Worm (Caenorhabditis elegans) whole organism, young adult: ENCODE measurements around the gene R10E11.5.
A peak's percentile ranks its signal among the peaks of the same experiment; 100 is the strongest.

Source experiments
- C06A6.2 ChIP-seq: fragments of 200-800 bp; sonication (Bioruptor generic); conservative IDR thresholded peaks from 2 replicates; pipeline ENCODE4 v1.3.6; 2022; ENCODE audit warnings: missing genetic modification characterization, missing compliant biosample characterization
- F22D6.2 ChIP-seq: sonication (generic microtip); optimal IDR thresholded peaks from 2 replicates; lab custom pipeline; 2016; ENCODE audit warnings: mild to moderate bottlenecking, missing genetic modification characterization, missing compliant biosample characterization
- F23B12.7 ChIP-seq: sonication (generic microtip); optimal IDR thresholded peaks from 2 replicates; lab custom pipeline; 2017; ENCODE audit warnings: missing genetic modification characterization, mild to moderate bottlenecking, missing compliant biosample characterization, antibody characterized with exemption, moderate library complexity; ENCODE audit not compliant: insufficient read depth
- K11D2.4 ChIP-seq: fragments of 200-800 bp; sonication (Bioruptor generic); IDR thresholded peaks from 2 replicates; pipeline ENCODE4 v1.3.6; 2022; ENCODE audit warnings: missing genetic modification reagents, missing genetic modification characterization, missing compliant biosample characterization
- T26A5.8 ChIP-seq: sonication (generic microtip); optimal IDR thresholded peaks from 2 replicates; lab custom pipeline; 2016; ENCODE audit warnings: missing genetic modification characterization, missing compliant biosample characterization
- Y53G8AR.9 ChIP-seq: fragments of 200-800 bp; sonication (Bioruptor generic); conservative IDR thresholded peaks from 2 replicates; pipeline ENCODE4 v1.3.6; 2022; ENCODE audit warnings: missing genetic modification reagents, missing genetic modification characterization, missing compliant biosample characterization
- Y79H2A.3 ChIP-seq: fragments of 200-800 bp; sonication (Bioruptor generic); conservative IDR thresholded peaks from 2 replicates; pipeline ENCODE4 v1.3.6; 2022; ENCODE audit warnings: missing genetic modification reagents, missing genetic modification characterization, missing compliant biosample characterization
- ZK185.1 ChIP-seq: sonication (generic microtip); optimal IDR thresholded peaks from 2 replicates; lab custom pipeline; 2016; ENCODE audit warnings: mild to moderate bottlenecking, missing genetic modification characterization, missing compliant biosample characterization; ENCODE audit not compliant: poor library complexity, severe bottlenecking
- ama-1 ChIP-seq, 3 experiments: fragments of 150-350 bp in 1 of 3; sonication (generic microtip) in 2 of 3; optimal IDR thresholded peaks; 2 replicates each; lab custom pipeline; 2014 to 2018; ENCODE audit warnings: missing biosample characterization in 2 of 3, missing genetic modification characterization in 2 of 3, missing genetic modification reagents in 2 of 3
- athp-1 ChIP-seq: sonication (generic microtip); optimal IDR thresholded peaks from 2 replicates; lab custom pipeline; 2017; ENCODE audit warnings: mild to moderate bottlenecking, missing genetic modification characterization, missing compliant biosample characterization
- attf-5 ChIP-seq: fragments of 200-800 bp; sonication (Bioruptor generic); optimal IDR thresholded peaks from 2 replicates; lab custom pipeline; 2018; ENCODE audit warnings: mild to moderate bottlenecking, missing genetic modification characterization, missing compliant biosample characterization
- attf-6 ChIP-seq: fragments of 200-800 bp; sonication (Bioruptor generic); IDR thresholded peaks from 2 replicates; pipeline ENCODE4 v1.3.6; 2022; ENCODE audit warnings: missing genetic modification reagents, missing genetic modification characterization, missing compliant biosample characterization
- cebp-1 ChIP-seq, 2 experiments: fragments of 200-800 bp in 1 of 2; sonication (Bioruptor generic) in 1 of 2; sonication (generic microtip) in 1 of 2; IDR thresholded peaks in 1 of 2; optimal IDR thresholded peaks in 1 of 2; 2 replicates each; pipeline versions ENCODE4 v1.3.6 to Lab custom; 2017 to 2022; ENCODE audit warnings: missing compliant biosample characterization in 2 of 2, missing genetic modification characterization in 2 of 2, mild to moderate bottlenecking in 1 of 2, missing genetic modification reagents in 1 of 2, moderate library complexity in 1 of 2
- ceh-100 ChIP-seq: fragments of 200-800 bp; sonication (Bioruptor generic); IDR thresholded peaks from 2 replicates; pipeline ENCODE4 v1.3.6; 2022; ENCODE audit warnings: missing genetic modification reagents, missing genetic modification characterization, missing compliant biosample characterization
- ceh-40 ChIP-seq: fragments of 200-800 bp; sonication (Bioruptor generic); IDR thresholded peaks from 2 replicates; pipeline ENCODE4 v1.3.6; 2022; ENCODE audit warnings: missing genetic modification characterization, missing compliant biosample characterization
- dox-1 ChIP-seq: fragments of 200-800 bp; sonication (Bioruptor generic); IDR thresholded peaks from 2 replicates; pipeline ENCODE4 v1.3.6; 2022; ENCODE audit warnings: missing genetic modification reagents, missing genetic modification characterization, missing compliant biosample characterization
- egrh-3 ChIP-seq: fragments of 200-800 bp; sonication (Bioruptor generic); IDR thresholded peaks from 2 replicates; pipeline ENCODE4 v1.3.6; 2022; ENCODE audit warnings: missing genetic modification reagents, missing genetic modification characterization, missing compliant biosample characterization
- ets-4 ChIP-seq: fragments of 200-800 bp; sonication (Bioruptor generic); optimal IDR thresholded peaks from 2 replicates; lab custom pipeline; 2018; ENCODE audit warnings: mild to moderate bottlenecking, missing genetic modification characterization, missing compliant biosample characterization
- fkh-3 ChIP-seq: sonication (generic microtip); optimal IDR thresholded peaks from 2 replicates; lab custom pipeline; 2016; ENCODE audit warnings: mild to moderate bottlenecking, missing genetic modification characterization, missing compliant biosample characterization
- hlh-12 ChIP-seq: sonication (generic microtip); optimal IDR thresholded peaks from 2 replicates; lab custom pipeline; 2016; ENCODE audit warnings: missing genetic modification characterization, missing compliant biosample characterization
- hlh-26 ChIP-seq: fragments of 200-800 bp; sonication (Bioruptor generic); conservative IDR thresholded peaks from 2 replicates; pipeline ENCODE4 v1.3.6; 2022; ENCODE audit warnings: missing genetic modification reagents, missing genetic modification characterization, missing compliant biosample characterization
- hmg-20 ChIP-seq: fragments of 200-800 bp; sonication (Bioruptor generic); IDR thresholded peaks from 2 replicates; pipeline ENCODE4 v1.3.6; 2022; ENCODE audit warnings: missing genetic modification reagents, missing genetic modification characterization, missing compliant biosample characterization
- hsf-1 ChIP-seq: fragments of 200-800 bp; sonication (Bioruptor generic); IDR thresholded peaks from 2 replicates; pipeline ENCODE4 v1.3.6; 2022; ENCODE audit warnings: missing genetic modification reagents, missing genetic modification characterization, missing compliant biosample characterization
- let-526 ChIP-seq: fragments of 200-800 bp; sonication (Bioruptor generic); IDR thresholded peaks from 2 replicates; pipeline ENCODE4 v1.3.6; 2022; ENCODE audit warnings: missing genetic modification reagents, missing genetic modification characterization, missing compliant biosample characterization
- lin-40 ChIP-seq: sonication (generic microtip); optimal IDR thresholded peaks from 2 replicates; lab custom pipeline; 2016; ENCODE audit warnings: missing genetic modification characterization, mild to moderate bottlenecking, missing compliant biosample characterization, missing genotype, missing genetic modification reagents
- lir-1 ChIP-seq: fragments of 200-800 bp; sonication (Bioruptor generic); conservative IDR thresholded peaks from 2 replicates; pipeline ENCODE4 v1.3.6; 2022; ENCODE audit warnings: missing genetic modification reagents, missing genetic modification characterization, missing compliant biosample characterization
- lsl-1 ChIP-seq: fragments of 200-800 bp; sonication (Bioruptor generic); optimal IDR thresholded peaks from 2 replicates; lab custom pipeline; 2018; ENCODE audit warnings: mild to moderate bottlenecking, missing genetic modification characterization, moderate library complexity, missing compliant biosample characterization
- madf-6 ChIP-seq: fragments of 200-800 bp; sonication (Bioruptor generic); IDR thresholded peaks from 2 replicates; pipeline ENCODE4 v1.3.6; 2022; ENCODE audit warnings: missing genetic modification reagents, missing genetic modification characterization, missing compliant biosample characterization
- madf-8 ChIP-seq: fragments of 200-800 bp; sonication (Bioruptor generic); conservative IDR thresholded peaks from 2 replicates; pipeline ENCODE4 v1.3.6; 2022; ENCODE audit warnings: missing genetic modification reagents, missing genetic modification characterization, missing compliant biosample characterization
- mel-28 ChIP-seq: sonication (generic microtip); optimal IDR thresholded peaks from 2 replicates; lab custom pipeline; 2016; ENCODE audit warnings: borderline replicate concordance, mild to moderate bottlenecking, missing genetic modification characterization, missing compliant biosample characterization
- nfya-1 ChIP-seq: sonication (generic microtip); optimal IDR thresholded peaks from 2 replicates; lab custom pipeline; 2017; ENCODE audit warnings: antibody characterized with exemption, missing compliant biosample characterization, missing genetic modification characterization, borderline replicate concordance; ENCODE audit not compliant: insufficient read depth
- nhr-27 ChIP-seq: fragments of 200-800 bp; sonication (Bioruptor generic); optimal IDR thresholded peaks from 2 replicates; lab custom pipeline; 2018; ENCODE audit warnings: mild to moderate bottlenecking, missing genetic modification characterization, moderate library complexity, missing compliant biosample characterization
- nhr-80 ChIP-seq: sonication (generic microtip); optimal IDR thresholded peaks from 2 replicates; lab custom pipeline; 2016; ENCODE audit warnings: missing genetic modification characterization, missing compliant biosample characterization
- repo-1 ChIP-seq: sonication (generic microtip); optimal IDR thresholded peaks from 2 replicates; lab custom pipeline; 2017; ENCODE audit warnings: mild to moderate bottlenecking, missing genetic modification characterization, missing compliant biosample characterization
- rpc-1 ChIP-seq, 2 experiments: fragments of 150-350 bp in 1 of 2; sonication (generic microtip) in 1 of 2; optimal IDR thresholded peaks; 2 replicates each; lab custom pipeline; 2014 to 2018; ENCODE audit warnings: missing biosample characterization in 1 of 2, missing genetic modification characterization in 1 of 2, missing genetic modification reagents in 1 of 2, missing genotype in 1 of 2
- snpc-1.1 ChIP-seq: sonication (generic microtip); optimal IDR thresholded peaks from 2 replicates; lab custom pipeline; 2017; ENCODE audit warnings: missing genetic modification characterization, mild to moderate bottlenecking, missing compliant biosample characterization, antibody characterized with exemption, moderate library complexity, missing genotype, missing genetic modification reagents; ENCODE audit not compliant: insufficient read depth
- somi-1 ChIP-seq: fragments of 200-800 bp; sonication (Bioruptor generic); optimal IDR thresholded peaks from 2 replicates; lab custom pipeline; 2018; ENCODE audit warnings: mild to moderate bottlenecking, missing genetic modification characterization, missing compliant biosample characterization
- unc-130 ChIP-seq: sonication (generic microtip); optimal IDR thresholded peaks from 2 replicates; lab custom pipeline; 2016; ENCODE audit warnings: missing genetic modification reagents, missing genetic modification characterization, missing compliant biosample characterization
- ztf-26 ChIP-seq: sonication (generic microtip); optimal IDR thresholded peaks from 2 replicates; lab custom pipeline; 2017; ENCODE audit warnings: missing genetic modification characterization, missing compliant biosample characterization

Gene R10E11.5

ce11 chrIII:9808179-9808578 is 18.7 kb upstream of the R10E11.5 start, which contains the start of gene gtap-2:
Gene gtap-2, plus strand, starts transcription at chrIII:9808544.
- no peak for TF ChIP-seq mel-28
- peak; percentile 7 for TF ChIP-seq ZK185.1 (tag; lab: Kevin White, UChicago)
- TF ChIP-seq ceh-100, result peak; percentile 85

- TF ChIP-seq madf-6 (no peak), Y53G8AR.9 (0 out of 2 replicates have a peak, but pooled peaks have one; percentile 15), cebp-1 (GFP tag; IDR thresholded peaks at IDR 0.05; lab: Robert Waterston, UW) (no peak), cebp-1 (tag; optimal IDR thresholded peaks at IDR 0.05; lab: Kevin White, UChicago) (peak; percentile 4), attf-5 (GFP tag; lab: Kevin White, UChicago) (peak; percentile 47), hmg-20 (GFP tag; lab: Robert Waterston, UW) (no peak), nhr-80 (tag; lab: Kevin White, UChicago) (peak; percentile 51), madf-8 (GFP tag; lab: Robert Waterston, UW) (no peak), ztf-26 (tag; lab: Kevin White, UChicago) (peak; percentile 26), ama-1 (optimal IDR thresholded peaks at IDR 0.05; lab: Kevin White, UChicago) (peak; percentile 21), ama-1 (GFP tag; optimal IDR thresholded peaks at IDR 0.05; lab: Kevin White, UChicago) (no peak)
Observed at ce11 chrIII:9807560-9808046, 18.1 kb upstream of the R10E11.5 start.

ce11 chrIII:9806968-9807559 is 17.6 kb upstream of the R10E11.5 start, which contains the start of gene ZK632.4:
Gene ZK632.4, minus strand, starts transcription at chrIII:9807454.
- no peak for TF ChIP-seq F22D6.2 (tag; lab: Kevin White, UChicago)
- TF ChIP-seq cebp-1 (GFP tag; IDR thresholded peaks at IDR 0.05; lab: Robert Waterston, UW), result no peak
- TF ChIP-seq cebp-1 (tag; optimal IDR thresholded peaks at IDR 0.05; lab: Kevin White, UChicago), result peak; percentile 41

- peak; percentile 33; the same call in 1 of the 2 replicates for TF ChIP-seq dox-1 (GFP tag; lab: Robert Waterston, UW)
- peak; percentile 44 for TF ChIP-seq somi-1 (GFP tag; lab: Kevin White, UChicago)
- no peak for TF ChIP-seq hlh-12 (tag; lab: Kevin White, UChicago)
- no peak for TF ChIP-seq hsf-1 (GFP tag; lab: Robert Waterston, UW)
- TF ChIP-seq C06A6.2 (GFP tag; lab: Robert Waterston, UW), result 0 out of 2 replicates have a peak, but pooled peaks have one; percentile 18
- no peak for TF ChIP-seq snpc-1.1 (tag; lab: Kevin White, UChicago)
- no peak for TF ChIP-seq fkh-3
- peak; percentile 77 for TF ChIP-seq repo-1 (tag; lab: Kevin White, UChicago)
- peak; percentile 21 for TF ChIP-seq F23B12.7 (tag; lab: Kevin White, UChicago)
- TF ChIP-seq attf-6, result no peak
- peak; percentile 38; the same call in 1 of the 2 replicates for TF ChIP-seq K11D2.4 (GFP tag; lab: Robert Waterston, UW)
- TF ChIP-seq unc-130 (GFP tag; lab: Kevin White, UChicago), result no peak
- no peak for TF ChIP-seq nhr-27
- no peak for TF ChIP-seq athp-1 (tag; lab: Kevin White, UChicago)
- no peak for TF ChIP-seq lsl-1 (GFP tag; lab: Kevin White, UChicago)
- TF ChIP-seq lir-1, result no peak
- no peak; the same call in 1 of the 2 replicates for TF ChIP-seq madf-6
- TF ChIP-seq hlh-26 (GFP tag; lab: Robert Waterston, UW), result no peak
- no peak for TF ChIP-seq T26A5.8 (tag; lab: Kevin White, UChicago)
- no peak for TF ChIP-seq ceh-40 (GFP tag; lab: Robert Waterston, UW)
- TF ChIP-seq rpc-1 (optimal IDR thresholded peaks at IDR 0.05; lab: Kevin White, UChicago), result no peak
- no peak for TF ChIP-seq rpc-1 (tag; optimal IDR thresholded peaks at IDR 0.05; lab: Kevin White, UChicago)
- TF ChIP-seq egrh-3, result no peak
- peak; percentile 11 for TF ChIP-seq lin-40 (tag; lab: Kevin White, UChicago)
- TF ChIP-seq Y79H2A.3 (GFP tag; lab: Robert Waterston, UW), result 0 out of 2 replicates have a peak, but pooled peaks have one; percentile 68
- no peak for TF ChIP-seq ets-4 (GFP tag; lab: Kevin White, UChicago)
- no peak for TF ChIP-seq nfya-1 (tag; lab: Kevin White, UChicago)
- no peak for TF ChIP-seq let-526 (GFP tag; lab: Robert Waterston, UW)
Observed at ce11 chrIII:9804997-9805610, 15.6 kb upstream of the R10E11.5 start, which contains the start of gene riok-3. Gene riok-3, minus strand, starts transcription at chrIII:9805011.
